Worm (Caenorhabditis elegans) whole organism, L4 larva: ENCODE measurements around the gene gtap-2.

Source experiments
- ama-1 ChIP-seq: fragments of 150-350 bp; optimal IDR thresholded peaks from 2 replicates; lab custom pipeline; 2014; ENCODE audit warnings: inconsistent platforms, mixed read lengths
- dpl-1 ChIP-seq: fragments of 150-350 bp; optimal IDR thresholded peaks from 2 replicates; lab custom pipeline; 2014; ENCODE audit warnings: missing biosample characterization, missing genetic modification reagents, missing genetic modification characterization
- fos-1 ChIP-seq: fragments of 150-350 bp; optimal IDR thresholded peaks from 2 replicates; lab custom pipeline; 2014; ENCODE audit warnings: missing biosample characterization, missing genetic modification characterization
- nhr-10 ChIP-seq: fragments of 150-350 bp; optimal IDR thresholded peaks from 2 replicates; lab custom pipeline; 2014; ENCODE audit warnings: missing biosample characterization, missing genetic modification characterization
- nhr-28 ChIP-seq: fragments of 150-350 bp; optimal IDR thresholded peaks from 2 replicates; lab custom pipeline; 2014; ENCODE audit warnings: missing biosample characterization, missing genetic modification characterization
- pha-4 ChIP-seq, 2 experiments: fragments of 150-350 bp in 1 of 2; fragments of 200-800 bp in 1 of 2; sonication (Bioruptor generic) in 1 of 2; IDR thresholded peaks in 1 of 2; optimal IDR thresholded peaks in 1 of 2; 2 replicates each; pipeline versions ENCODE4 v1.3.6 to Lab custom; 2014 to 2022; ENCODE audit warnings: missing genetic modification characterization in 2 of 2, missing genetic modification reagents in 2 of 2, missing biosample characterization in 1 of 2, missing compliant biosample characterization in 1 of 2
- zip-11 ChIP-seq: fragments of 200-800 bp; sonication (Bioruptor generic); IDR thresholded peaks from 2 replicates; pipeline ENCODE4 v1.3.6; 2022; ENCODE audit warnings: missing genetic modification characterization, missing compliant biosample characterization

ce11 chrIII:9796448-9796847, 11.9 kb upstream of the gtap-2 start, which contains the start of gene srxa-10:
- no peak for TF ChIP-seq nhr-10 (tag; lab: Kevin White, UChicago)
- no peak for TF ChIP-seq fos-1 (tag; lab: Kevin White, UChicago)
- TF ChIP-seq zip-11 (GFP tag; lab: Robert Waterston, UW), result no peak
- TF ChIP-seq pha-4 (GFP tag; IDR thresholded peaks at IDR 0.05; lab: Robert Waterston, UW), result no peak
- TF ChIP-seq pha-4 (tag; optimal IDR thresholded peaks at IDR 0.05; lab: Kevin White, UChicago), result no peak
- no peak for TF ChIP-seq nhr-28
- TF ChIP-seq dpl-1 (GFP tag; lab: Kevin White, UChicago), result no peak
- no peak for TF ChIP-seq ama-1 (lab: Kevin White, UChicago)
